Fruit fly (Drosophila melanogaster): ENCODE measurements around the gene chm.

DNA sequence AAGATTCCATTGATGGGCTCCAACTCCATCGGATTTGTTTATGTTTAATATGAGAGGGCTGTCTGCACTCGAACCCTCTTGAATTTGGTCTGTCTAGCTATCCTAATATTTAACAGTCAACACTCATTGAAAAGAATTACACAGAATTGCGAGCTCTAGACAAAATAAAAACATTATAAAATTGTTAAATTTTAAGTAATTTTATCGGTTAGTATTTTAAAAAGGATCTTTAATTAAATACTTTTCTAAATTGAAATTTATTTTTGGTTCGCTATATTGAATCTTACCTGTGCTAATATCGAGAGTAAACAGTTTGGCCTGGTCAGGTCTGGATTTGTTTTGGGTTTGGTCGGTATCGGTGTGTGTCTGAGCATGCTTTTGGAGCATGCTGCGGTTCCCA, 10.6 kb upstream of the chm start:
- TF ChIP-seq kay (GFP tag; ENCODE audit: borderline replicate concordance) (no peak), ovo (GFP tag; optimal IDR thresholded peaks at IDR 0.05) (no peak), Clk (GFP tag; optimal IDR thresholded peaks at IDR 0.05) (no peak), cnc (optimal IDR thresholded peaks at IDR 0.05) (no peak)

Data from whole organism, adult.